Worm (Caenorhabditis elegans) whole organism, L1 larva: Measurements from ENCODE around the gene Y71H2AM.3.

Experiments used
- C16A3.4 ChIP-seq: fragments of 150-350 bp; optimal IDR thresholded peaks from 2 replicates; lab custom pipeline; 2014; ENCODE audit warnings: missing biosample characterization, missing genetic modification characterization
- C34B4.2 ChIP-seq: sonication (generic microtip); optimal IDR thresholded peaks from 2 replicates; lab custom pipeline; 2017; ENCODE audit warnings: mild to moderate bottlenecking, missing genetic modification characterization, missing compliant biosample characterization
- F16B12.6 ChIP-seq: fragments of 150-350 bp; optimal IDR thresholded peaks from 2 replicates; lab custom pipeline; 2014; ENCODE audit warnings: missing biosample characterization, missing genetic modification characterization
- Y116A8C.19 ChIP-seq: sonication (generic microtip); optimal IDR thresholded peaks from 2 replicates; lab custom pipeline; 2016; ENCODE audit warnings: missing compliant biosample characterization, missing genetic modification characterization, borderline replicate concordance
- ama-1 ChIP-seq: fragments of 150-350 bp; optimal IDR thresholded peaks from 2 replicates; lab custom pipeline; 2014
- ceh-63 ChIP-seq: fragments of 200-800 bp; sonication (Bioruptor generic); optimal IDR thresholded peaks from 2 replicates; lab custom pipeline; 2018; ENCODE audit warnings: mild to moderate bottlenecking, missing genetic modification characterization, missing compliant biosample characterization
- ceh-82 ChIP-seq, 3 experiments: fragments of 150-350 bp in 1 of 3; sonication (generic microtip) in 2 of 3; optimal IDR thresholded peaks; 2 replicates each; lab custom pipeline; 2014 to 2017; ENCODE audit warnings: missing biosample characterization in 3 of 3, missing genetic modification characterization in 3 of 3
- ces-1 ChIP-seq: fragments of 150-350 bp; optimal IDR thresholded peaks from 2 replicates; lab custom pipeline; 2014; ENCODE audit warnings: missing biosample characterization, missing genetic modification reagents, missing genetic modification characterization
- egl-13 ChIP-seq: sonication (generic microtip); optimal IDR thresholded peaks from 2 replicates; lab custom pipeline; 2016; ENCODE audit warnings: missing genotype, missing genetic modification reagents, missing genetic modification characterization, missing compliant biosample characterization
- elt-2 ChIP-seq: sonication (generic microtip); optimal IDR thresholded peaks from 2 replicates; lab custom pipeline; 2016; ENCODE audit warnings: missing genetic modification characterization, mild to moderate bottlenecking, inconsistent platforms, missing compliant biosample characterization, missing genetic modification reagents
- elt-3 ChIP-seq, 6 experiments: fragments of 150-350 bp in 1 of 6; sonication (generic microtip); optimal IDR thresholded peaks; 2 replicates each; lab custom pipeline; 2017 to 2018; ENCODE audit warnings: missing biosample characterization in 6 of 6, missing genetic modification characterization in 6 of 6, inconsistent platforms in 1 of 6
- fkh-4 ChIP-seq: sonication (generic microtip); optimal IDR thresholded peaks from 2 replicates; lab custom pipeline; 2016; ENCODE audit warnings: missing compliant biosample characterization, missing genetic modification characterization, borderline replicate concordance
- fos-1 ChIP-seq: fragments of 150-350 bp; optimal IDR thresholded peaks from 2 replicates; lab custom pipeline; 2014; ENCODE audit warnings: missing biosample characterization, missing genetic modification characterization
- grh-1 ChIP-seq: fragments of 200-800 bp; sonication (Bioruptor generic); IDR thresholded peaks from 2 replicates; pipeline ENCODE4 v1.3.6; 2022; ENCODE audit warnings: missing genetic modification reagents, missing genetic modification characterization, missing compliant biosample characterization
- hlh-4 ChIP-seq: sonication (generic microtip); optimal IDR thresholded peaks from 2 replicates; lab custom pipeline; 2016; ENCODE audit warnings: mild to moderate bottlenecking, missing genetic modification characterization, missing compliant biosample characterization
- hpl-2 ChIP-seq: fragments of 150-350 bp; optimal IDR thresholded peaks from 2 replicates; lab custom pipeline; 2014; ENCODE audit warnings: missing biosample characterization, missing genetic modification reagents, missing genetic modification characterization
- irx-1 ChIP-seq: sonication (generic microtip); optimal IDR thresholded peaks from 2 replicates; lab custom pipeline; 2016; ENCODE audit warnings: missing genetic modification characterization, missing compliant biosample characterization
- jun-1 ChIP-seq: fragments of 150-350 bp; optimal IDR thresholded peaks from 2 replicates; lab custom pipeline; 2014; ENCODE audit warnings: missing biosample characterization, missing genetic modification reagents, missing genetic modification characterization
- lin-15B ChIP-seq: fragments of 150-350 bp; sonication (generic microtip); optimal IDR thresholded peaks from 3 replicates; lab custom pipeline; 2014; ENCODE audit warnings: missing biosample characterization, missing genetic modification characterization
- lin-35 ChIP-seq, 2 experiments: fragments of 150-350 bp; optimal IDR thresholded peaks; 2 replicates each; lab custom pipeline; 2014; ENCODE audit warnings: missing biosample characterization in 2 of 2, missing genetic modification characterization in 2 of 2, missing genetic modification reagents in 2 of 2
- lsy-2 ChIP-seq, 2 experiments: fragments of 150-350 bp; optimal IDR thresholded peaks; 2 replicates each; lab custom pipeline; 2014; ENCODE audit warnings: missing biosample characterization in 2 of 2, missing genetic modification characterization in 2 of 2
- mep-1 ChIP-seq: fragments of 150-350 bp; optimal IDR thresholded peaks from 2 replicates; lab custom pipeline; 2014; ENCODE audit warnings: missing biosample characterization, missing genetic modification characterization
- nhr-19 ChIP-seq: fragments of 200-800 bp; sonication (Bioruptor generic); conservative IDR thresholded peaks from 2 replicates; pipeline ENCODE4 v1.3.6; 2022; ENCODE audit warnings: missing genetic modification characterization, missing compliant biosample characterization
- nhr-28 ChIP-seq: fragments of 150-350 bp; optimal IDR thresholded peaks from 2 replicates; lab custom pipeline; 2014; ENCODE audit warnings: missing biosample characterization, missing genetic modification characterization
- nhr-71 ChIP-seq: sonication (generic microtip); optimal IDR thresholded peaks from 2 replicates; lab custom pipeline; 2016; ENCODE audit warnings: mild to moderate bottlenecking, missing genetic modification characterization, moderate library complexity, missing compliant biosample characterization
- nhr-76 ChIP-seq: sonication (generic microtip); optimal IDR thresholded peaks from 2 replicates; lab custom pipeline; 2017; ENCODE audit warnings: missing biosample characterization, missing genetic modification characterization
- nhr-77 ChIP-seq: fragments of 150-350 bp; optimal IDR thresholded peaks from 2 replicates; lab custom pipeline; 2014; ENCODE audit warnings: missing biosample characterization, missing genetic modification characterization
- nhr-84 ChIP-seq: sonication (generic microtip); optimal IDR thresholded peaks from 2 replicates; lab custom pipeline; 2017; ENCODE audit warnings: missing biosample characterization, missing genetic modification characterization
- nhr-85 ChIP-seq: sonication (generic microtip); peaks from one replicate; lab custom pipeline; 2016; ENCODE audit warnings: missing genetic modification characterization, inconsistent platforms, missing compliant biosample characterization
- nhr-90 ChIP-seq: sonication (generic microtip); optimal IDR thresholded peaks from 2 replicates; lab custom pipeline; 2016; ENCODE audit warnings: mild to moderate bottlenecking, missing genetic modification characterization, missing compliant biosample characterization; ENCODE audit not compliant: poor library complexity
- pax-3 ChIP-seq: fragments of 200-800 bp; sonication (Bioruptor generic); optimal IDR thresholded peaks from 2 replicates; lab custom pipeline; 2018; ENCODE audit warnings: mild to moderate bottlenecking, missing genetic modification characterization, moderate library complexity, missing compliant biosample characterization
- pqm-1 ChIP-seq: sonication (generic microtip); optimal IDR thresholded peaks from 3 replicates; lab custom pipeline; 2017; ENCODE audit warnings: missing biosample characterization, missing genetic modification characterization
- skn-1 ChIP-seq: fragments of 150-350 bp; optimal IDR thresholded peaks from 2 replicates; lab custom pipeline; 2014; ENCODE audit warnings: missing biosample characterization, missing genetic modification characterization
- snpc-4 ChIP-seq: fragments of 150-350 bp; optimal IDR thresholded peaks from 2 replicates; lab custom pipeline; 2014; ENCODE audit warnings: missing biosample characterization, missing genetic modification characterization
- sup-37 ChIP-seq: fragments of 200-800 bp; sonication (Bioruptor generic); optimal IDR thresholded peaks from 2 replicates; lab custom pipeline; 2018; ENCODE audit warnings: mild to moderate bottlenecking, missing genetic modification characterization, missing compliant biosample characterization
- swsn-7 ChIP-seq: sonication (generic microtip); optimal IDR thresholded peaks from 2 replicates; lab custom pipeline; 2016; ENCODE audit warnings: missing genetic modification characterization, missing compliant biosample characterization
- unc-62 ChIP-seq: fragments of 150-350 bp; optimal IDR thresholded peaks from 2 replicates; lab custom pipeline; 2014; ENCODE audit warnings: missing biosample characterization, missing genetic modification reagents, missing genetic modification characterization
- unc-86 ChIP-seq: sonication (generic microtip); optimal IDR thresholded peaks from 2 replicates; lab custom pipeline; 2016; ENCODE audit warnings: missing genetic modification characterization, missing compliant biosample characterization
- vab-15 ChIP-seq: sonication (generic microtip); optimal IDR thresholded peaks from 2 replicates; lab custom pipeline; 2017; ENCODE audit warnings: missing genotype, mild to moderate bottlenecking, missing genetic modification characterization, missing compliant biosample characterization
- zag-1 ChIP-seq: fragments of 150-350 bp; optimal IDR thresholded peaks from 2 replicates; lab custom pipeline; 2014; ENCODE audit warnings: missing biosample characterization, missing genetic modification characterization

The Y71H2AM.3 gene

ce11 chrIII:2785840-2786239 is 19.4 kb upstream of the Y71H2AM.3 start, which contains the start of gene Y71H2AM.20 (continued):
- peak; percentile 84 for TF ChIP-seq irx-1
- TF ChIP-seq ceh-63 (GFP tag; lab: Kevin White, UChicago) = no peak
- peak; percentile 94 for TF ChIP-seq fos-1
- TF ChIP-seq elt-2 (tag; lab: Kevin White, UChicago) = peak; percentile 42
- TF ChIP-seq fkh-4 = no peak
- peak; percentile 88 for TF ChIP-seq jun-1
- no peak for TF ChIP-seq hlh-4
- TF ChIP-seq elt-3 (tag; optimal IDR thresholded peaks at IDR 0.05; lab: Kevin White, UChicago) = peak; percentile 82 to 99 (median 96)
- TF ChIP-seq unc-62 (GFP tag; lab: Kevin White, UChicago) = no peak

DNA sequence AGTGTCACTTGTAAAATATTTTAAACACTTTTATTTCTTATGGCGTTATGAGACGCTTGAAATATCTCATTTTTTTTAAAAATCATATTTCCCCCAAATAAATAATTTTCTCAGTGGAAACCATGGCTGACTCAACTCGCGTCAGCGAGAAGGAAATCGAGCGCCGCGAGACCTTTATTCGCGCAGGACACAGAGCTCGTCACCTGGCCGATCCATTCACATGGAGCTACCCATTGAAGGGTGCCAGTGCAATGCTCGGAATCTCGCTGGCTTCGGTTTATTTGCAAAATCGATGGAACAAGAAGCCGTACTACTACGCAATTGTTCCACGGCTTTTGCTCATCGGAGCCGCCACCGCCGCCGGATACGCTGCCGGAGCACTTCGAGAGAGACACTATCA is 18.5 kb upstream of the Y71H2AM.3 start, which contains the start of gene nduc-2:
TSS of gene nduc-2 (plus strand) at position 113 of the 400 bp plus-strand sequence.
- TF ChIP-seq ama-1 (peak; percentile 11), sup-37 (GFP tag; lab: Kevin White, UChicago) (no peak), ces-1 (no peak), nhr-28 (tag; lab: Kevin White, UChicago) (no peak), grh-1 (GFP tag; lab: Robert Waterston, UW) (peak; percentile 21; the same call in 1 of the 2 replicates), nhr-71 (tag; lab: Kevin White, UChicago) (peak; percentile 34), ceh-63 (GFP tag; lab: Kevin White, UChicago) (no peak), pax-3 (tag; lab: Kevin White, UChicago) (peak; percentile 3), nhr-77 (tag; lab: Kevin White, UChicago) (no peak), zag-1 (tag; lab: Kevin White, UChicago) (no peak), lin-15B (tag; lab: Kevin White, UChicago) (no peak)

DNA sequence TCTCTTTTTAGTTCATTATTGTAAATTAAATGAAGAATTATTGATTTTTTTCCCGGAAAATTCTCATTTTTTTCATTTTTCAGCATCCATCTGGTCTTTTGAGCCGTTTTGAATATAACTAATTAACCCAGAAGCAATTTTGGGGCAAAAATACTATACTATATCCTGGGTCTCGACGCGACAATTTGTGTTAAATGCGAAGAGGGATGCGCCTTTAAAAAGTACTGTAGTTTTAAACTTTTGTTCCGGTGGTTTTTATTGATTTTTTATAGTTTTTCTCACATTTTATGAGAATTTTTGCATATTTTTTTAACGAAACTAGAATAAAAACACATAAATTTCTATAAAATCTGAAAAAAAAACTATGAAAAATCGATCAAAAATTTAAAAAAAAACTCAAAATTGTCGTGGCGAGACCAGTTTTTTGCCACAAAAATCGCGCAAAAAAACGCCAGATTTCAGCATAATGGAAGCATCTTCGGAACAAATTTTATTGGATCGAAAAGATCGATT is 17.2 kb upstream of the Y71H2AM.3 start, which contains the start of gene tbcc-1:
TSS of gene tbcc-1 (plus strand) at position 463 of the 513 bp plus-strand sequence.
- TF ChIP-seq F16B12.6 (tag; lab: Kevin White, UChicago) = no peak
- no peak for TF ChIP-seq Y116A8C.19 (tag; lab: Kevin White, UChicago)
- TF ChIP-seq ceh-63 (GFP tag; lab: Kevin White, UChicago) = no peak
- TF ChIP-seq nhr-76 = no peak
- TF ChIP-seq nhr-85 (tag; lab: Kevin White, UChicago) = no peak
- no peak for TF ChIP-seq swsn-7

- no peak for TF ChIP-seq snpc-4 (tag; lab: Kevin White, UChicago)
- no peak for TF ChIP-seq C16A3.4
- no peak for TF ChIP-seq zag-1 (tag; lab: Kevin White, UChicago)
- no peak for TF ChIP-seq lin-35 (GFP tag; optimal IDR thresholded peaks at IDR 0.05; lab: Kevin White, UChicago)
- TF ChIP-seq, all 84 proteins: peak for 0
Observed at ce11 chrIII:2794057-2794456, 11.2 kb upstream of the Y71H2AM.3 start.

DNA sequence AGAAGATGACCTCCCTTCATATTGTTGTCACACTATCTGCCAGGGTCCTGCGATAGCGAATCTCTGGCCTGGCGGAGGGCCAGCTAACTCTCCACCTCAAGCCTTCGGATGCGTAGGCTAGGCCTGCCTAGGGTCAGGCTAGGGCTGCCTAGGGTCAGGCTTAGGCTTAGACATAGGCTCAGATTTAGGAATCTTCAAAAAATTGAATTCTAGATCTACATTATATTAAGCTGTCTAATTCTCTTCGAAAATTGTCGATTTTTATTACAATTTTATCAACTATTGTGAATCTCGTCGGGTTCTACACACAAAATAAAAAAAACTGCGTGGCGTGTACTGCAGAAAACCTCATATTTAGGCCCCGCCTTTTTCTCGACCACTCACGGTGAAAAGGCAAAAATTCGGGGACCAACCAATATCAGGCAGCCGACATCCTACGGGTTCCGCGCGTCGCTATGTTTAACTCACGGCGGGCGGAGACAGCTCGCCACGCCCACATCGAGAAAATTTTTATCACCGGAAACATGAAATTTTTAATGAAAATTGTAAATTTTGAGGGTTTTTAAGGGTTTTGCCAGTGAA is 9.7 kb upstream of the Y71H2AM.3 start:
- peak; percentile 20; the same call in 1 of the 2 replicates for TF ChIP-seq nhr-19
- TF ChIP-seq snpc-4 (tag; lab: Kevin White, UChicago) = peak; percentile 6
- no peak for TF ChIP-seq skn-1

DNA sequence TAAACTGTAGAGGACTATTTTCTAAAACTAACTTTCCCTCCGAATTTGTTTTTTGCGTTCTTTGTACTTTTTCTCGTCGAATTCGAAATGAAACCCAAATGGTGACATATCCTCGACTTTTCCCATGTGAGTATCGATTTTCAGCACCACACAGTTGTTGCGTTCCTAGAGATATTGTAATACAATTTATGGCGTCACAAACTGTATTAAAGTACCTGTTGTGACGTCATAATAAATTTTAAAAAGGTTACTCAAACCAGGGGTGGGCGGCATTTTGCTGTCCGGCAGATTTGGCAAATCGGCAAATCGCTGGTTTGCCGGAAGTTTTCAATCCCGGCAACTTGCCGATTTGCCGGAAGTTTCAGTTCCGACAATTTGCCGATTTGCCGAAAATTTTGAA is 4.5 kb upstream of the Y71H2AM.3 start:
- no peak for TF ChIP-seq pqm-1 (tag; lab: Kevin White, UChicago)
- TF ChIP-seq C34B4.2 (tag; lab: Kevin White, UChicago) = no peak
- TF ChIP-seq lsy-2 (tag; optimal IDR thresholded peaks at IDR 0.05; lab: Kevin White, UChicago) = no peak
- TF ChIP-seq nhr-90 = no peak
- no peak for TF ChIP-seq swsn-7
- no peak for TF ChIP-seq nhr-84 (tag; lab: Kevin White, UChicago)
- no peak for TF ChIP-seq ceh-82 (tag; optimal IDR thresholded peaks at IDR 0.05; lab: Kevin White, UChicago)
- no peak for TF ChIP-seq ceh-63 (GFP tag; lab: Kevin White, UChicago)
- no peak for TF ChIP-seq unc-86 (tag; lab: Kevin White, UChicago)
- no peak for TF ChIP-seq vab-15 (tag; lab: Kevin White, UChicago)
- TF ChIP-seq mep-1 (tag; lab: Kevin White, UChicago) = no peak
- no peak for TF ChIP-seq hpl-2 (GFP tag; lab: Kevin White, UChicago)
- no peak for TF ChIP-seq snpc-4 (tag; lab: Kevin White, UChicago)
- no peak for TF ChIP-seq jun-1
- TF ChIP-seq nhr-85 (tag; lab: Kevin White, UChicago) = no peak
- TF ChIP-seq egl-13 = no peak
- TF ChIP-seq nhr-71 (tag; lab: Kevin White, UChicago) = no peak
- no peak for TF ChIP-seq C16A3.4
- TF ChIP-seq lin-15B (tag; lab: Kevin White, UChicago) = no peak
